Worm (Caenorhabditis elegans): ENCODE results near the gene F58B4.3.

- TF ChIP-seq tab-1 (GFP tag; IDR thresholded peaks at IDR 0.05) (no peak), cog-1 (tag; optimal IDR thresholded peaks at IDR 0.05) (no peak), flt-1 (GFP tag; IDR thresholded peaks at IDR 0.05) (no peak), ref-1 (GFP tag; conservative IDR thresholded peaks at IDR 0.05) (no peak), ztf-23 (GFP tag; IDR thresholded peaks at IDR 0.05) (no peak), T22C8.4 (GFP tag; IDR thresholded peaks at IDR 0.05) (no peak), med-1 (GFP tag; optimal IDR thresholded peaks at IDR 0.05; ENCODE audit: insufficient read depth) (no peak), ztf-29 (GFP tag; IDR thresholded peaks at IDR 0.05) (no peak), klf-2 (GFP tag; conservative IDR thresholded peaks at IDR 0.05) (no peak)
These were observed 11.5 kb downstream of the F58B4.3 start, which contains the start of gene F17C11.26 for ce11 chrV:10941150-10941549.
